Worm (Caenorhabditis elegans): ENCODE measurements around the gene nep-8.

ce11 chrII:3399212-3399611 is 4.4 kb upstream of the nep-8 start, which contains the start of gene nep-9:
- TF ChIP-seq him-1 (tag; optimal IDR thresholded peaks at IDR 0.05): no peak
- no peak for TF ChIP-seq dao-5 (tag; optimal IDR thresholded peaks at IDR 0.05)

All from whole organism, L4/young adult.